Worm (Caenorhabditis elegans) whole organism, L4/young adult: ENCODE measurements around the gene C11E4.6.

Experiments
- W03F9.2 ChIP-seq: fragments of 150-350 bp; optimal IDR thresholded peaks from 2 replicates; lab custom pipeline; 2014; ENCODE audit warnings: missing biosample characterization, missing genetic modification characterization
- dao-5 ChIP-seq: sonication (generic microtip); optimal IDR thresholded peaks from 2 replicates; lab custom pipeline; 2016; ENCODE audit warnings: missing genotype, missing genetic modification characterization, moderate library complexity, missing compliant biosample characterization
- him-1 ChIP-seq: sonication (generic microtip); optimal IDR thresholded peaks from 2 replicates; lab custom pipeline; 2016; ENCODE audit warnings: missing genotype, missing genetic modification reagents, missing genetic modification characterization, missing compliant biosample characterization

C11E4.6 gene

DNA sequence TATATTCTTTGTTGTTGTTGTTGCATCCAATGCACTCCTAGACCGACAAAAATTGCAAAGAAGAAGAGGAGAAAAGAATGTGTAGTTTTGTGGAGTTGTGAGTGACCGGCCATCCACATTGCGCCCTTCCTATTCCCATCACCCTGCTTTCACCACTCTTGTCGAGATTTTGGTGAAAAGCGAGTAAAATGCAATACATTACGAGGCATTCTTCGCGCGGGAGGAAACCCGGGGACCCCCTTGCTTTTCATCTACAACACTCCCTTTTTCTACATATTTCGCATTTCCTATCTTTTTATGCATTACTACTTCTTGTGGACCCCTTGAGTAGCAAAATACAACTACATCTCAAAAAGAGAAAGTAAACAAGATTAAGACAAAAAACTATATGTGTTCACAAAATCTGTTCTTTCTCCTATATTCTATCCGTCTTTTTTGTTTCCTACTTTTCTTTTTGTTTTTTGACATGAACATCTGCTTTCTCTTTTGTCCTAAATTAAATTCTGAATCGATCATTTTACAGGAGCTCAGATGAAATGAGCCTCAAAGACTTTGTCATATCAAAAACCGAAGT, at the start of gene C11E4.6:
C11E4.6 (plus strand) TSS at position 524 of the 574 bp plus-strand sequence.
- TF ChIP-seq dao-5 (tag; lab: Kevin White, UChicago): no peak

DNA sequence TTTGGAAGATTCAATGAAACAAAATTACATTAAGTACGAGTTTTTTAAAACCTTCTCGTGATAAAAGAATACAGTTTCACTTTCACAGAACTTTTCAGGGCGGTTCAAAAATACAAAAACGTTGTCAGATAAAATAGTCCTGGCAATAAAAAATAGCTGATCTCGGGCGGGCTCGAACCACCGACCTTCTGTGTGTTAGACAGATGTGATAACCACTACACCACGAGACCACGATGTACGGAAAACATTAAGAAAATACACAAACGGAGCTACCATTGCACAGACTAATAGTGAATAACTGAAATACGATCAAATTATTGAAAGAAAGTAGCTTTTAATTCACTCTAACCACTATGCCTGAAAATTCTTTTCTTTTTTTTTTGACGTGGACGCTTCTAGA, 49.4 kb upstream of the C11E4.6 start:
- TF ChIP-seq W03F9.2 (tag; lab: Kevin White, UChicago): no peak
- no peak for TF ChIP-seq him-1 (tag; lab: Kevin White, UChicago)
- TF ChIP-seq dao-5 (tag; lab: Kevin White, UChicago): no peak

DNA sequence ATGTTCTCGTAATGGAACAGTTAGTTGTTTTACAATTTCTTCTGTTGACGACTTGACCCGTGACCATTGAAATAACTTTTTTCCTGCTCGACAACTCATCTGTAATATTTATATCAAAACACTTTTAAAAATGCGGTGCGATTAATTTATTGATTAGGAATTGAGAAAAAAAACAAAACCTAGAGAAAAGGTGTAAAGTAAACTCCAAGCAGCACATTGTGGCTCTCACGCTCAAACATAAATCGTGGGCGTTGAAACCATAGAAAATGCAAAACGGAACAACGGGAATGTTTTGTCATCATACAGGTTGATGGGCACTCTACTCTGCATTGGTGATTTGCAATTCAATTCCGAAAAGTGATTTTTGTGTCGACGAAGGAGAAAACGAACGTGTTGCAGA, 44.5 kb upstream of the C11E4.6 start, which contains the start of gene moc-5:
moc-5 (minus strand) TSS at position 101 of the 400 bp plus-strand sequence.
- no peak for TF ChIP-seq W03F9.2 (tag; lab: Kevin White, UChicago)

DNA sequence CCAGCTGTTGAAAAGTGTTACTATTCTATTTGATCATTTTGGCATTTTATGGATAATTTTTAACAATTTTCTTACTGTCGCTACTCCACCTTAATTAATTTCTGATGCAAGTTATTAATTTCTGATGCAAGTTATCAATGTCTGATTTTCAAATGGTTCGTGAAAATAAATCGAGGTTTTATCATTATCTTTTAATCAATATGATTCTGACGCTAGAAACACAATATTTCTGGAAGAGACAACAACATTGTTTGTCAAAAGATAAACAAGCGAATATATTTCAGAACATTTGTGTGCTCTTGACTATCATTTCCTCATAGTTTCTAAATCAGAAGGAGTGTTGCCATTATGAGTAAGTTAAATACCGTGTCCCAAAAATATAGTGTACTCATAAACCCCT, 43.9 kb upstream of the C11E4.6 start, which contains the start of gene F49E2.2:
F49E2.2 (plus strand) TSS at position 301 of the 400 bp plus-strand sequence.
- no peak for TF ChIP-seq W03F9.2 (tag; lab: Kevin White, UChicago)
- no peak for TF ChIP-seq dao-5 (tag; lab: Kevin White, UChicago)
- no peak for TF ChIP-seq him-1 (tag; lab: Kevin White, UChicago)

DNA sequence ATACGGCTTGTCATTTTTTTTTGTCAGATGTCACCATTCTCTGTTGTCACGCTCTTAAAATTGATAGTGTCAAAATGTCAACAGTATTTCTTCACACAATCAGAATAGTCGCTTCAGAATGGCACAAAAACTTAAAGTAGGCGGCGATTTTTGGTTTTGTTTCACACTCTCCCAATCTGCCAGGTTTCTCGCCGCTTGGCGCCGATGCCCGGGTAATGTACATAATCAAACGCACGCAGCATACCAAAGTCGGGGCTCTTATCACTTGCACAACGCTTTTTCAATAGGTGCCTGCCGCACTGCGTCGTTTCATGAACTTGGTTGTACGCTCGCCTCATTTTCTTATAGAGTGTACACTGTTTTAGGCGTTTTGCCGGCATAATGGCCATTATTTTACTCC, 41.8 kb upstream of the C11E4.6 start:
- TF ChIP-seq W03F9.2 (tag; lab: Kevin White, UChicago) (no peak), him-1 (tag; lab: Kevin White, UChicago) (no peak), dao-5 (tag; lab: Kevin White, UChicago) (no peak)

DNA sequence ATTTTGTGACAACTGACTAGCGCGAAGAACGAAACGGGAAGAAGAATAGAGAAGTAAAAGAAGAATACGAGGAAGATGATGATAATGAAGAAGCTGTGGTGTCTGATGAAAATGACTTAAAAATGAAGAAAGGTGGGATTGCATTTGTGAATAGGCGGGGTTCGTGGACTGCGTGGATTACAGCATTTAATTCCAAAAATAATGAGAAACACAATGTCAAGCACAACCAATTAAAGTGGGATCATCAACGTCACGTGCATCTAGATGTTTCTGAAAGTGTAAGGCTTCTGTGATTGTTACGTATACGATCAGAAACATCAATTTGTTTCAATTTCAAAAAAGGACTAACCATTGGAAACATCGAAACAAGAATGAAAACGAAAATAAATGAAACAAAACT, 33.4 kb upstream of the C11E4.6 start, which contains the start of gene glb-17:
glb-17 (minus strand) TSS at position 101 of the 400 bp plus-strand sequence.
- TF ChIP-seq dao-5 (tag; lab: Kevin White, UChicago) (no peak), W03F9.2 (tag; lab: Kevin White, UChicago) (no peak), him-1 (tag; lab: Kevin White, UChicago) (no peak)

DNA sequence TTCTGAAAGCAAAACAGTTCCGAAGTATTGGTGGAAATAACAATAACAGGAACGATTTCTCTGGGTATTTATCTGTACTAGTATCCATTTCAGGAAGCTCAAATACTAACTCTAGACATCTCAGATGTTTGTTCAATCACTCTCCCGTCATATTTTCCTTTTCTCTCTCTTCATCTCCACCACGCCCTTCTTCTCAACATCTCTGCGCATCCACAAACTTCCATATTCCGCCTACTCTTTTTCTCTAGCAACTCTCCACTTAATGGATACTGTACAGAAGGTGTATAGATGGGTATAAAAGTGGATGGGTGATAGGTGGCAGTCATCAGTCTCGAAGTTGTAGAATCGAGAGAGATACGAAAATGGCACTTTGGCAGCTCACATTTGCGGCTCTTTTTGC, 26.0 kb upstream of the C11E4.6 start, which contains the start of gene gpx-5:
gpx-5 (plus strand) TSS at position 336 of the 400 bp plus-strand sequence.
- TF ChIP-seq W03F9.2 (tag; lab: Kevin White, UChicago): no peak
- no peak for TF ChIP-seq him-1 (tag; lab: Kevin White, UChicago)

DNA sequence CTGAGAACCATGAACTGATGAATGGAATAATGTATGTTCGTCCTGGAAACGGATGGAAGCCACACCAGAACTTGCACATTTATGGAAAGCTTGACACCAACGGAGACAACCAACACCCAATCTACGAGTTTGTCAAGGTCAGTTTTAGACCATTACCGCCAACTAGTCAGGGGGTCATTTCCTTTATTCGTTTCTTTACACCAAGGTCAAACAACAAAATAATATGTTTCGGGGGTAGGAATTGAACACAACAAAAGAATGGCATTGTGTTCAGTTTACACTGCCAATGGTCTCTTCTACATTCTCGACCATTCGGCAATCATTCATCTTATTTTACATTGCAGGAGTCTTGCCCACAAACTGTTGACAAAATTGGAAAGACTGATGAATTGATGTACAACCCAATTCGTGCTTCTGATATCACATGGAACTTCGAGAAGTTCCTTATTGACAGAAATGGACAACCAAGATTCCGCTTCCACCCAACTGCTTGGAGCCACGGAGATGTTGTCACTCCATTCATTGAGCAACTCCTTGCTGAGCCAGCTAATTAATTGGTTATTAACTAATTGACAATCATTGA, 24.7 kb upstream of the C11E4.6 start:
- no peak for TF ChIP-seq him-1 (tag; lab: Kevin White, UChicago)
- no peak for TF ChIP-seq W03F9.2 (tag; lab: Kevin White, UChicago)
- TF ChIP-seq dao-5 (tag; lab: Kevin White, UChicago): no peak

- no peak for TF ChIP-seq him-1 (tag; lab: Kevin White, UChicago)
- no peak for TF ChIP-seq W03F9.2 (tag; lab: Kevin White, UChicago)
- TF ChIP-seq dao-5 (tag; lab: Kevin White, UChicago): no peak
These were observed 22.7 kb upstream of the C11E4.6 start, which contains the start of gene gpx-3 for ce11 chrX:9587642-9588041. TSS of gene gpx-3 (plus strand) at chrX:9587942.

DNA sequence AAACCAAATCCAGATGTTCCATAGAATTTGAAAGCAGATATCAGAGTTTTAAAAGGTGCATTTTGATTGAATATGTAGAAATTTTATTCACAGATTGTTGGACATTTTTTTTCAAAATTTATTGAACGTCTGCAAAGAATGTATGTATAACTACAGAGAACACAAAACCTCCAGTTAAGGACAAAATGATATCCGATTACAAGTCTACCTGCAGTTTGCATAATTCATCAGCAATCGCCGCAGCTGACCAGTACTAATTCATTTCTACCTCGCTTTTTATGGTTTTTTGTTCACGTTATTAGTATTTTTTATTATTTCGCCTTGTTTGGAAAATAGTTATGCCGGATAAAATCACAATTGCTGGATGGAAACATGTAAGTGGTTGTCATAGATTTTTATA, 21.2 kb upstream of the C11E4.6 start, which contains the start of gene del-8:
del-8 (plus strand) TSS at position 301 of the 400 bp plus-strand sequence.
- TF ChIP-seq him-1 (tag; lab: Kevin White, UChicago): no peak
- no peak for TF ChIP-seq W03F9.2 (tag; lab: Kevin White, UChicago)
- TF ChIP-seq dao-5 (tag; lab: Kevin White, UChicago): no peak

DNA sequence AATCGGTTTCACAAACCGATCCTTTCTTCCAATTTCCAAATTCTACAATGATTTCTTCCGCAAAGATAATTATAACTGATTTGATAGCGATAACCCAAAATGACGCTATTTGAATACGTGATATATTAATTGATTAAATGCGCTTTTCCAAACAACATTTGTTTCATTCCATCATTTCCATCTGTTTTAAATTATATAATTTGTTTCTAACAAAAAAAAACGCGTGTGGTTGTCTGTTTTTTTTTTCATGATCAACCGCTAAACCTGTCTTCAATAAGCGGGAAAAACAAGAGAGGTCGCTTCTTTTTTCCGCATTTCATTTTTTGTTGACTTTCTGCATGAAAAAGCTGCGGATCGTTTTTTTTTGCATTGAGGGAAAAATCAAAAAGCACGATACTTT, 13.1 kb upstream of the C11E4.6 start:
- TF ChIP-seq him-1 (tag; lab: Kevin White, UChicago) (no peak), dao-5 (tag; lab: Kevin White, UChicago) (no peak), W03F9.2 (tag; lab: Kevin White, UChicago) (no peak)

ce11 chrX:9602625-9603024, 7.7 kb upstream of the C11E4.6 start:
- TF ChIP-seq dao-5 (tag; lab: Kevin White, UChicago) (no peak), W03F9.2 (tag; lab: Kevin White, UChicago) (no peak), him-1 (tag; lab: Kevin White, UChicago) (no peak)

DNA sequence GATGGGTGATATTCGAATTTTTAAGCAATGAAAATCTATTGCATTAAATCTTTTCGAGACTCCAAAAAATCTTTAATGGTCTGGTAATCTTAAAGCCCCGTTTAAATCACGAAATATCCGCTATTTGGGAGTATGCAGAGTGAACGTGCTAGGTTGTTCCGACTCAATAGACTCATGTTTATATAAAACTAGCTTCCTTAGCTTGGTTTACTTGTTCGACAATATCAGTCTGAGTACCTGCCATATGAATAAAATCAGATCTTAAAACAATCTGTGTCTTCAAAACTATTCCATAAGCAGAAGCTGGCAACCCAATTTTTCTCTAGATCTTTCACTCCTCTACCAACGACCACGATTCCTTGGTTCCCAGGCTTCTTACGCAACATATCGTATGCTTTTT, 7.2 kb upstream of the C11E4.6 start:
- TF ChIP-seq him-1 (tag; lab: Kevin White, UChicago) (no peak), W03F9.2 (tag; lab: Kevin White, UChicago) (no peak), dao-5 (tag; lab: Kevin White, UChicago) (no peak)

DNA sequence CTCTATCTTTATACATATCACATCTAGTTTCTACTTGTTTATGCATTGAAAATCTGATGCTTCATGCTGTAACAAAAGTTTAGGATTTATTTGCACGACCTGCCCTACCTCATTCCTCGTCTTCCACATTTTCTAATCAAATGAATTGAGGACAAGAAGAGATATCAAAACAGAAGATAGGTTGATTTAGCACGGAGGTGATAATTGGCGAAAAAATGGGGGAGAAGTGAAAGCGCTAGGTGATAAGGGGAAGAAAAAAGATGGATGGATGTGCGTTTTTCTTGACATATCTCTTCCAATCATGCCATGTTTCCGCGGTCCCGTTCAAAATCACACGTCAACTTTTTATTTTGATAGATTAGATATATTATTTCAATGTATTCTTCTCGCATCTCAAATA, 2.2 kb upstream of the C11E4.6 start:
- TF ChIP-seq him-1 (tag; lab: Kevin White, UChicago) (no peak), dao-5 (tag; lab: Kevin White, UChicago) (no peak), W03F9.2 (tag; lab: Kevin White, UChicago) (no peak)
